Worm (Caenorhabditis elegans) whole organism, late embryonic: Measurements from ENCODE around the gene T16H12.13.

Source experiments
- C08G9.2 ChIP-seq: sonication (generic microtip); optimal IDR thresholded peaks from 2 replicates; lab custom pipeline; 2016; ENCODE audit warnings: mild to moderate bottlenecking, missing genetic modification characterization, moderate library complexity, missing compliant biosample characterization
- C38D4.7 ChIP-seq: fragments of 200-800 bp; sonication (Bioruptor generic); optimal IDR thresholded peaks from 2 replicates; lab custom pipeline; 2018; ENCODE audit warnings: mild to moderate bottlenecking, missing genetic modification characterization, moderate library complexity, missing compliant biosample characterization
- F13H6.1 ChIP-seq: sonication (generic microtip); optimal IDR thresholded peaks from 2 replicates; lab custom pipeline; 2016; ENCODE audit warnings: missing genetic modification characterization, missing compliant biosample characterization
- K09A11.1 ChIP-seq: sonication (generic microtip); optimal IDR thresholded peaks from 2 replicates; lab custom pipeline; 2017; ENCODE audit warnings: antibody characterized with exemption, mild to moderate bottlenecking, missing genetic modification characterization, missing compliant biosample characterization; ENCODE audit not compliant: insufficient read depth
- T23F11.4 ChIP-seq: fragments of 200-800 bp; sonication (Bioruptor generic); optimal IDR thresholded peaks from 2 replicates; lab custom pipeline; 2018; ENCODE audit warnings: mild to moderate bottlenecking, missing genetic modification characterization, missing compliant biosample characterization
- Y22D7AL.16 ChIP-seq: sonication (generic microtip); optimal IDR thresholded peaks from 2 replicates; lab custom pipeline; 2016; ENCODE audit warnings: missing genetic modification characterization, missing compliant biosample characterization
- ahr-1 ChIP-seq: sonication (generic microtip); optimal IDR thresholded peaks from 2 replicates; lab custom pipeline; 2016; ENCODE audit warnings: missing genetic modification characterization, missing compliant biosample characterization
- ama-1 ChIP-seq: fragments of 150-350 bp; optimal IDR thresholded peaks from 2 replicates; lab custom pipeline; 2014
- ceh-19 ChIP-seq: fragments of 200-800 bp; sonication (Bioruptor generic); optimal IDR thresholded peaks from 2 replicates; lab custom pipeline; 2018; ENCODE audit warnings: mild to moderate bottlenecking, missing genetic modification characterization, missing compliant biosample characterization
- ceh-2 ChIP-seq: sonication (generic microtip); optimal IDR thresholded peaks from 2 replicates; lab custom pipeline; 2016; ENCODE audit warnings: missing genotype, missing genetic modification characterization, missing compliant biosample characterization
- ceh-24 ChIP-seq: sonication (generic microtip); optimal IDR thresholded peaks from 2 replicates; lab custom pipeline; 2016; ENCODE audit warnings: mild to moderate bottlenecking, missing genetic modification characterization, missing compliant biosample characterization
- ceh-34 ChIP-seq: sonication (generic microtip); optimal IDR thresholded peaks from 2 replicates; lab custom pipeline; 2016; ENCODE audit warnings: mild to moderate bottlenecking, missing genetic modification characterization, missing compliant biosample characterization
- ceh-48 ChIP-seq: sonication (generic microtip); optimal IDR thresholded peaks from 2 replicates; lab custom pipeline; 2016; ENCODE audit warnings: missing genetic modification characterization, inconsistent platforms, missing compliant biosample characterization
- ceh-9 ChIP-seq: sonication (generic microtip); optimal IDR thresholded peaks from 2 replicates; lab custom pipeline; 2016; ENCODE audit warnings: mild to moderate bottlenecking, missing genetic modification characterization, inconsistent platforms, missing compliant biosample characterization
- che-1 ChIP-seq: sonication (generic microtip); optimal IDR thresholded peaks from 2 replicates; lab custom pipeline; 2016; ENCODE audit warnings: mild to moderate bottlenecking, missing genetic modification characterization, missing compliant biosample characterization
- dmd-4 ChIP-seq: sonication (generic microtip); optimal IDR thresholded peaks from 2 replicates; lab custom pipeline; 2016; ENCODE audit warnings: borderline replicate concordance, missing genetic modification characterization, missing compliant biosample characterization
- dve-1 ChIP-seq: sonication (generic microtip); optimal IDR thresholded peaks from 2 replicates; lab custom pipeline; 2017; ENCODE audit warnings: antibody characterized with exemption, mild to moderate bottlenecking, missing genetic modification characterization, missing compliant biosample characterization
- elt-2 ChIP-seq: sonication (generic microtip); optimal IDR thresholded peaks from 2 replicates; lab custom pipeline; 2016; ENCODE audit warnings: missing genetic modification reagents, missing genetic modification characterization, missing compliant biosample characterization
- ets-4 ChIP-seq: sonication (generic microtip); optimal IDR thresholded peaks from 2 replicates; lab custom pipeline; 2016; ENCODE audit warnings: missing genetic modification characterization, missing compliant biosample characterization
- eyg-1 ChIP-seq: sonication (generic microtip); optimal IDR thresholded peaks from 2 replicates; lab custom pipeline; 2016; ENCODE audit warnings: missing genotype, missing genetic modification characterization, missing compliant biosample characterization
- fax-1 ChIP-seq: sonication (generic microtip); optimal IDR thresholded peaks from 2 replicates; lab custom pipeline; 2016; ENCODE audit warnings: missing genotype, missing genetic modification characterization, missing compliant biosample characterization
- fkh-10 ChIP-seq: fragments of 150-350 bp; optimal IDR thresholded peaks from 2 replicates; lab custom pipeline; 2014; ENCODE audit warnings: missing biosample characterization, missing genetic modification reagents, missing genetic modification characterization
- fkh-6 ChIP-seq: sonication (generic microtip); optimal IDR thresholded peaks from 2 replicates; lab custom pipeline; 2016; ENCODE audit warnings: missing genetic modification characterization, missing compliant biosample characterization
- gmeb-2 ChIP-seq: sonication (generic microtip); optimal IDR thresholded peaks from 2 replicates; lab custom pipeline; 2016; ENCODE audit warnings: missing genetic modification characterization, inconsistent platforms, missing compliant biosample characterization
- hlh-15 ChIP-seq: sonication (generic microtip); optimal IDR thresholded peaks from 2 replicates; lab custom pipeline; 2016; ENCODE audit warnings: missing genetic modification characterization, missing compliant biosample characterization
- hlh-6 ChIP-seq: sonication (generic microtip); optimal IDR thresholded peaks from 2 replicates; lab custom pipeline; 2016; ENCODE audit warnings: missing genotype, missing genetic modification characterization, missing compliant biosample characterization
- hlh-8 ChIP-seq: sonication (generic microtip); optimal IDR thresholded peaks from 2 replicates; lab custom pipeline; 2016; ENCODE audit warnings: missing genotype, missing genetic modification characterization, missing compliant biosample characterization
- lim-6 ChIP-seq: sonication (generic microtip); optimal IDR thresholded peaks from 2 replicates; lab custom pipeline; 2016; ENCODE audit warnings: missing genetic modification characterization, missing compliant biosample characterization
- madf-2 ChIP-seq: sonication (generic microtip); optimal IDR thresholded peaks from 2 replicates; lab custom pipeline; 2017; ENCODE audit warnings: missing genetic modification characterization, missing compliant biosample characterization
- nfya-1 ChIP-seq: sonication (generic microtip); optimal IDR thresholded peaks from 2 replicates; lab custom pipeline; 2017; ENCODE audit warnings: missing genetic modification characterization, mild to moderate bottlenecking, missing compliant biosample characterization, antibody characterized with exemption, moderate library complexity
- nhr-11 ChIP-seq: fragments of 150-350 bp; optimal IDR thresholded peaks from 2 replicates; lab custom pipeline; 2014; ENCODE audit warnings: missing biosample characterization, missing genetic modification characterization
- nhr-232 ChIP-seq: sonication (generic microtip); optimal IDR thresholded peaks from 2 replicates; lab custom pipeline; 2016; ENCODE audit warnings: missing genetic modification characterization, missing compliant biosample characterization
- npax-4 ChIP-seq: sonication (generic microtip); optimal IDR thresholded peaks from 2 replicates; lab custom pipeline; 2016; ENCODE audit warnings: missing genetic modification characterization, missing compliant biosample characterization
- odd-2 ChIP-seq: sonication (generic microtip); optimal IDR thresholded peaks from 2 replicates; lab custom pipeline; 2017; ENCODE audit warnings: antibody characterized with exemption, mild to moderate bottlenecking, missing genetic modification characterization, missing compliant biosample characterization
- pat-9 ChIP-seq: fragments of 200-800 bp; sonication (Bioruptor generic); optimal IDR thresholded peaks from 2 replicates; lab custom pipeline; 2018; ENCODE audit warnings: mild to moderate bottlenecking, missing genetic modification characterization, moderate library complexity, missing compliant biosample characterization
- pha-2 ChIP-seq: sonication (generic microtip); optimal IDR thresholded peaks from 2 replicates; lab custom pipeline; 2017; ENCODE audit warnings: mild to moderate bottlenecking, missing genetic modification characterization, missing compliant biosample characterization
- pha-4 ChIP-seq: fragments of 150-350 bp; optimal IDR thresholded peaks from 2 replicates; lab custom pipeline; 2018; ENCODE audit warnings: missing biosample characterization, missing genetic modification reagents, missing genetic modification characterization
- pqm-1 ChIP-seq: sonication (generic microtip); optimal IDR thresholded peaks from 2 replicates; lab custom pipeline; 2016; ENCODE audit warnings: missing genetic modification characterization, missing compliant biosample characterization
- pros-1 ChIP-seq: fragments of 150-350 bp; optimal IDR thresholded peaks from 2 replicates; lab custom pipeline; 2014; ENCODE audit warnings: missing biosample characterization, missing genetic modification reagents, missing genetic modification characterization
- ref-2 ChIP-seq: sonication (generic microtip); optimal IDR thresholded peaks from 2 replicates; lab custom pipeline; 2016; ENCODE audit warnings: missing genetic modification characterization, missing compliant biosample characterization
- sdc-2 ChIP-seq: sonication (generic microtip); optimal IDR thresholded peaks from 2 replicates; lab custom pipeline; 2016; ENCODE audit warnings: missing genotype, missing genetic modification characterization, missing compliant biosample characterization
- tbx-2 ChIP-seq: sonication (generic microtip); optimal IDR thresholded peaks from 2 replicates; lab custom pipeline; 2016; ENCODE audit warnings: missing genetic modification characterization, missing compliant biosample characterization
- tbx-7 ChIP-seq: sonication (generic microtip); optimal IDR thresholded peaks from 2 replicates; lab custom pipeline; 2016; ENCODE audit warnings: missing genotype, missing genetic modification characterization, missing compliant biosample characterization
- ttx-3 ChIP-seq: sonication (generic microtip); optimal IDR thresholded peaks from 2 replicates; lab custom pipeline; 2016; ENCODE audit warnings: missing genetic modification reagents, missing genetic modification characterization, missing compliant biosample characterization
- ztf-16 ChIP-seq: sonication (generic microtip); optimal IDR thresholded peaks from 2 replicates; lab custom pipeline; 2017; ENCODE audit warnings: missing genetic modification characterization, missing compliant biosample characterization

T16H12.13 gene

ce11 chrIII:10096525-10096972, 11.3 kb downstream of the T16H12.13 start (continued):
- no peak for TF ChIP-seq pha-2 (tag; lab: Kevin White, UChicago)
- no peak for TF ChIP-seq nhr-11
- no peak for TF ChIP-seq ceh-24 (tag; lab: Kevin White, UChicago)
- no peak for TF ChIP-seq che-1 (tag; lab: Kevin White, UChicago)
- peak; percentile 63 for TF ChIP-seq dve-1 (tag; lab: Kevin White, UChicago)
- TF ChIP-seq pat-9 (tag; lab: Kevin White, UChicago) = no peak
- TF ChIP-seq gmeb-2 = no peak
- peak; percentile 59 for TF ChIP-seq K09A11.1 (tag; lab: Kevin White, UChicago)
- no peak for TF ChIP-seq C38D4.7
- no peak for TF ChIP-seq eyg-1 (tag; lab: Kevin White, UChicago)
- no peak for TF ChIP-seq Y22D7AL.16 (tag; lab: Kevin White, UChicago)
- peak; percentile 44 for TF ChIP-seq F13H6.1 (tag; lab: Kevin White, UChicago)
- TF ChIP-seq fkh-10 (GFP tag; lab: Kevin White, UChicago) = no peak
- peak; percentile 39 for TF ChIP-seq elt-2
- peak; percentile 85 for TF ChIP-seq ref-2 (tag; lab: Kevin White, UChicago)
- TF ChIP-seq hlh-8 (tag; lab: Kevin White, UChicago) = peak; percentile 38
- peak; percentile 46 for TF ChIP-seq sdc-2 (tag; lab: Kevin White, UChicago)
- TF ChIP-seq ceh-48 (tag; lab: Kevin White, UChicago) = peak; percentile 80
- no peak for TF ChIP-seq odd-2 (tag; lab: Kevin White, UChicago)
- TF ChIP-seq dmd-4 (tag; lab: Kevin White, UChicago) = no peak
- no peak for TF ChIP-seq ttx-3
- TF ChIP-seq ceh-2 (tag; lab: Kevin White, UChicago) = peak; percentile 78
- peak; percentile 98 for TF ChIP-seq nfya-1 (tag; lab: Kevin White, UChicago)
- no peak for TF ChIP-seq hlh-15
- TF ChIP-seq npax-4 (tag; lab: Kevin White, UChicago) = no peak
- no peak for TF ChIP-seq T23F11.4 (GFP tag; lab: Kevin White, UChicago)
- TF ChIP-seq lim-6 = no peak
- no peak for TF ChIP-seq nhr-232 (tag; lab: Kevin White, UChicago)
- peak; percentile 53 for TF ChIP-seq C08G9.2
- TF ChIP-seq pros-1 (tag; lab: Kevin White, UChicago) = peak; percentile 67
- peak; percentile 71 for TF ChIP-seq ets-4
- TF ChIP-seq ahr-1 (tag; lab: Kevin White, UChicago) = no peak
- no peak for TF ChIP-seq madf-2 (tag; lab: Kevin White, UChicago)
- TF ChIP-seq fkh-6 = no peak
- TF ChIP-seq ceh-19 = peak; percentile 26
- no peak for TF ChIP-seq hlh-6 (tag; lab: Kevin White, UChicago)
- no peak for TF ChIP-seq pha-4 (tag; lab: Kevin White, UChicago)
- no peak for TF ChIP-seq fax-1
- no peak for TF ChIP-seq pqm-1
- peak; percentile 86 for TF ChIP-seq ceh-34 (tag; lab: Kevin White, UChicago)
- TF ChIP-seq tbx-7 (tag; lab: Kevin White, UChicago) = no peak
- no peak for TF ChIP-seq ama-1 (lab: Kevin White, UChicago)
- peak; percentile 84 for TF ChIP-seq tbx-2 (tag; lab: Kevin White, UChicago)

DNA sequence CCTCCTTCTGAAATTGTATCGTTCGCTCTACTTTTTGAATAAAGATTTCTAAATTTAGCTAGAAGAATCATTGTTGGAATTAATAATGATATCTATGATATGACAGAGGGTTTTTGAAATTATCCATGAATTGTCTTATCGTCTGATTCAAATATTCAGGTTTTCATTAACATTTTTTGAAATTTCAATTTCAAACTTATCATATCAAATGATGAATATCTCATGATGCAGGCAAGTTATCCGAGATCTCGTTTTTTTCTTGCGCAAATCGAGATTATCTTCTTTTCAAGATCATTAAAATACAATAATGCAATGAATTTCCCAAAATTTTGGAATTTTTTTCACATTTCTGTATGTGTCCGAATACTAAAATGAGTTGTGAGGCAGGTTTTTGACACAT, 12.8 kb downstream of the T16H12.13 start, which contains the start of gene spop-1:
Gene spop-1 (minus strand): TSS at position 101 of the 400 bp plus-strand sequence.
- no peak for TF ChIP-seq ztf-16 (tag; lab: Kevin White, UChicago)
- no peak for TF ChIP-seq ceh-9 (tag; lab: Kevin White, UChicago)
- TF ChIP-seq che-1 (tag; lab: Kevin White, UChicago) = no peak
- TF ChIP-seq T23F11.4 (GFP tag; lab: Kevin White, UChicago) = no peak
- TF ChIP-seq, all 69 proteins: peak for 0
